Fruit fly (Drosophila melanogaster) whole organism, wandering third instar larva: Measurements from ENCODE around the gene CG1113.

Source experiments
- CG32264 ChIP-seq: fragments of 200-800 bp; sonication (Bioruptor generic); optimal IDR thresholded peaks from 2 replicates; lab custom pipeline; 2016; ENCODE audit warnings: missing biosample characterization, missing genetic modification characterization
- CG9705 ChIP-seq: fragments of 200-800 bp; sonication (Bioruptor generic); optimal IDR thresholded peaks from 2 replicates; lab custom pipeline; 2018; ENCODE audit warnings: missing biosample characterization, mild to moderate bottlenecking, missing genetic modification characterization
- CrebA ChIP-seq: fragments of 200-800 bp; sonication (Bioruptor generic); optimal IDR thresholded peaks from 2 replicates; lab custom pipeline; 2016; ENCODE audit warnings: missing biosample characterization, mild to moderate bottlenecking, missing genetic modification characterization, borderline replicate concordance
- Hr78 ChIP-seq: fragments of >200 bp; optimal IDR thresholded peaks from 2 replicates; lab custom pipeline; 2017; ENCODE audit warnings: missing biosample characterization, missing genetic modification characterization
- OdsH ChIP-seq: fragments of 200-800 bp; sonication (Bioruptor generic); optimal IDR thresholded peaks from 2 replicates; lab custom pipeline; 2016; ENCODE audit warnings: missing biosample characterization, mild to moderate bottlenecking, missing genetic modification characterization
- Sp1 ChIP-seq: fragments of 200-800 bp; sonication (Bioruptor generic); optimal IDR thresholded peaks from 3 replicates; lab custom pipeline; 2019; ENCODE audit warnings: missing biosample characterization, mild to moderate bottlenecking, missing genetic modification characterization, moderate library complexity
- dmrt93B ChIP-seq: fragments of 200-800 bp; sonication (Bioruptor generic); optimal IDR thresholded peaks from 2 replicates; lab custom pipeline; 2018; ENCODE audit warnings: missing biosample characterization, mild to moderate bottlenecking, missing genetic modification characterization
- ey ChIP-seq: fragments of 200-800 bp; sonication (Bioruptor generic); optimal IDR thresholded peaks from 2 replicates; lab custom pipeline; 2016; ENCODE audit warnings: missing biosample characterization, missing genetic modification characterization
- psq ChIP-seq: fragments of 200-800 bp; sonication (Bioruptor generic); optimal IDR thresholded peaks from 3 replicates; lab custom pipeline; 2017; ENCODE audit warnings: missing biosample characterization, mild to moderate bottlenecking, missing genetic modification characterization, moderate library complexity
- usp ChIP-seq: fragments of >200 bp; optimal IDR thresholded peaks from 2 replicates; lab custom pipeline; 2017; ENCODE audit warnings: missing biosample characterization, missing genetic modification characterization

- TF ChIP-seq dmrt93B (GFP tag; lab: Kevin White, UChicago) (no peak), CG9705 (GFP tag; lab: Kevin White, UChicago) (no peak), ey (GFP tag; lab: Kevin White, UChicago) (no peak), psq (GFP tag; lab: Kevin White, UChicago) (no peak), Hr78 (GFP tag; lab: Kevin White, UChicago) (no peak), Sp1 (GFP tag; lab: Kevin White, UChicago) (no peak), OdsH (GFP tag; lab: Kevin White, UChicago) (no peak), CrebA (GFP tag; lab: Kevin White, UChicago) (no peak), usp (GFP tag; lab: Kevin White, UChicago) (no peak), CG32264 (no peak)
Measured at dm6 chr3R:5208115-5208365, 44.9 kb upstream of the CG1113 start.
